Worm (Caenorhabditis elegans): Measurements from ENCODE around the gene str-143.

DNA sequence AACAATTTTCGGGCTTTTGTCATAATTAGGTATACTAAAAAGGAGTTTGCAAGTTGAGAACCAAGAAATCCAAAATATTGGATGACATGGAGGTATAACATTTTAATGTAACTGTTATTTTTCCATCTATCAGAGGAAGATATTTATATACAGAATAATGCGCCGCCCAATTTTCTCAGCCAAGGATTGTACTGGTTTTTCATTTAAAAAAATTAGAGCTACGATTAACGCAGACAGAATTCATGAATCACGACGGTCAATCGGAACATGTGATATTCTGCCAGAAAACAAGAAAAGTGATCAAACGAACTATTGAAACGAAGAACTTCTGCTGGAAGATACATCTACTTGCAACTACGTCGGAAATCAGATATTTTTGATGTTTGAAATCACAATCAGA is 28.7 kb upstream of the str-143 start, which contains the start of gene str-145:
- TF ChIP-seq nhr-11 (tag; optimal IDR thresholded peaks at IDR 0.05) (no peak), Y48G9A.11 (GFP tag; IDR thresholded peaks at IDR 0.05) (no peak), nhr-76 (tag; optimal IDR thresholded peaks at IDR 0.05) (no peak), ztf-11 (tag; optimal IDR thresholded peaks at IDR 0.05) (no peak), egl-43 (GFP tag; IDR thresholded peaks at IDR 0.05) (no peak), dmd-9 (GFP tag; IDR thresholded peaks at IDR 0.05) (no peak), egl-27 (tag; optimal IDR thresholded peaks at IDR 0.05) (no peak), unc-130 (GFP tag; optimal IDR thresholded peaks at IDR 0.05) (no peak), F37D6.2 (tag; optimal IDR thresholded peaks at IDR 0.05) (no peak), lir-3 (tag; optimal IDR thresholded peaks at IDR 0.05) (no peak)
